Worm (Caenorhabditis elegans) whole organism, mixed stage, embryonic: ENCODE measurements around the gene peb-1.

Source experiments
- drap-1 ChIP-seq: fragments of 200-800 bp; sonication (Bioruptor generic); optimal IDR thresholded peaks from 3 replicates; lab custom pipeline; 2018; ENCODE audit warnings: mild to moderate bottlenecking, missing genetic modification characterization, missing compliant biosample characterization
- lin-13 ChIP-seq: fragments of 150-350 bp; optimal IDR thresholded peaks from 2 replicates; lab custom pipeline; 2014; ENCODE audit warnings: missing biosample characterization, missing genetic modification characterization
- lsy-2 ChIP-seq: fragments of 150-350 bp; optimal IDR thresholded peaks from 2 replicates; lab custom pipeline; 2014; ENCODE audit warnings: missing biosample characterization, missing genetic modification characterization
- mab-5 ChIP-seq: fragments of 150-350 bp; optimal IDR thresholded peaks from 2 replicates; lab custom pipeline; 2014; ENCODE audit warnings: missing biosample characterization, missing genetic modification characterization
- mep-1 ChIP-seq: fragments of 150-350 bp; optimal IDR thresholded peaks from 2 replicates; lab custom pipeline; 2017; ENCODE audit warnings: missing biosample characterization, missing genetic modification reagents, missing genetic modification characterization, inconsistent platforms
- mls-2 ChIP-seq: sonication (generic microtip); optimal IDR thresholded peaks from 2 replicates; lab custom pipeline; 2016; ENCODE audit warnings: mild to moderate bottlenecking, missing genetic modification characterization, moderate library complexity, missing compliant biosample characterization
- nhr-237 ChIP-seq: fragments of 150-350 bp; optimal IDR thresholded peaks from 2 replicates; lab custom pipeline; 2014; ENCODE audit warnings: missing biosample characterization, missing genetic modification characterization
- nhr-28 ChIP-seq: fragments of 150-350 bp; optimal IDR thresholded peaks from 2 replicates; lab custom pipeline; 2014; ENCODE audit warnings: missing biosample characterization, missing genetic modification characterization
- nhr-76 ChIP-seq: sonication (generic microtip); optimal IDR thresholded peaks from 2 replicates; lab custom pipeline; 2017; ENCODE audit warnings: missing biosample characterization, missing genetic modification characterization
- pha-4 ChIP-seq: fragments of 150-350 bp; optimal IDR thresholded peaks from 2 replicates; lab custom pipeline; 2018; ENCODE audit warnings: missing biosample characterization, missing genetic modification reagents, missing genetic modification characterization
- sptf-1 ChIP-seq: sonication (generic microtip); optimal IDR thresholded peaks from 2 replicates; lab custom pipeline; 2017; ENCODE audit warnings: mild to moderate bottlenecking, missing genetic modification characterization, moderate library complexity, missing compliant biosample characterization
- unc-39 ChIP-seq: fragments of 150-350 bp; optimal IDR thresholded peaks from 2 replicates; lab custom pipeline; 2014; ENCODE audit warnings: missing biosample characterization, missing genetic modification characterization
- unc-62 ChIP-seq: fragments of 150-350 bp; optimal IDR thresholded peaks from 2 replicates; lab custom pipeline; 2014; ENCODE audit warnings: missing biosample characterization, missing genetic modification reagents, missing genetic modification characterization
- ztf-11 ChIP-seq: fragments of 150-350 bp; optimal IDR thresholded peaks from 2 replicates; lab custom pipeline; 2014; ENCODE audit warnings: missing biosample characterization, missing genetic modification characterization

DNA sequence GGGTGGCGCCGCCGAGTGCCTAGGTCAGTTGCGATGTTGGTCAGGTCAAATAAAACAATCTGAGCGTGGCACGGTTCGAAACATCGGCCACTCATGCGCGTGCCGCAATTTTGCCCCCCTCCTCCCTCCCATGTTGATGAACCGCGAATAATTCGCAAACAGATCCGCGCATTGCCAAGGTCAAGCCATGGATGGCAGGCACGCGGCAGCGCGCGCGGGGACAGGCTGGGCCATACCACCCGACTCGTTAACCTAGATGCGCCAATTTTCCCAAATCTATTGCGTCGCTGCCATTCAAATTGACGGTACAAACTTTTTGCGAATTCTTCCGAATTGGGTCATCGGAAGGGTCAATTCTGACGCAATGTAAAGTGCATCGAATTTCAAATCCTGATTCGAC, 5.8 kb downstream of the peb-1 start:
- TF ChIP-seq unc-62 (GFP tag; lab: Kevin White, UChicago) (no peak), lsy-2 (tag; lab: Kevin White, UChicago) (no peak), drap-1 (no peak), mls-2 (tag; lab: Kevin White, UChicago) (peak; percentile 48), nhr-28 (no peak), mab-5 (tag; lab: Kevin White, UChicago) (no peak), lin-13 (tag; lab: Kevin White, UChicago) (no peak), sptf-1 (peak; percentile 67), unc-39 (no peak), mep-1 (tag; lab: Kevin White, UChicago) (no peak), pha-4 (tag; lab: Kevin White, UChicago) (no peak), ztf-11 (no peak), nhr-76 (tag; lab: Kevin White, UChicago) (no peak), nhr-237 (tag; lab: Kevin White, UChicago) (no peak)
